Worm (Caenorhabditis elegans) whole organism, late embryonic: ENCODE results near the gene srg-54.

Source experiments
- ama-1 ChIP-seq: fragments of 150-350 bp; optimal IDR thresholded peaks from 2 replicates; lab custom pipeline; 2014
- ceh-45 ChIP-seq: fragments of 200-800 bp; sonication (Bioruptor generic); IDR thresholded peaks from 2 replicates; pipeline ENCODE4 v1.3.6; 2022; ENCODE audit warnings: missing genetic modification reagents, missing genetic modification characterization, missing compliant biosample characterization
- madf-2 ChIP-seq: sonication (generic microtip); optimal IDR thresholded peaks from 2 replicates; lab custom pipeline; 2017; ENCODE audit warnings: missing genetic modification characterization, missing compliant biosample characterization
- pax-1 ChIP-seq: fragments of 150-350 bp; optimal IDR thresholded peaks from 2 replicates; lab custom pipeline; 2014; ENCODE audit warnings: missing biosample characterization, missing genetic modification characterization
- pha-4 ChIP-seq: fragments of 150-350 bp; optimal IDR thresholded peaks from 2 replicates; lab custom pipeline; 2018; ENCODE audit warnings: missing biosample characterization, missing genetic modification reagents, missing genetic modification characterization
- pqm-1 ChIP-seq: sonication (generic microtip); optimal IDR thresholded peaks from 2 replicates; lab custom pipeline; 2016; ENCODE audit warnings: missing genetic modification characterization, missing compliant biosample characterization
- sox-4 ChIP-seq: sonication (generic microtip); optimal IDR thresholded peaks from 2 replicates; lab custom pipeline; 2017; ENCODE audit warnings: mild to moderate bottlenecking, missing genetic modification characterization, inconsistent platforms, missing compliant biosample characterization

ce11 chrV:14876257-14876656 is 47.7 kb downstream of the srg-54 start:
- TF ChIP-seq madf-2 (tag; lab: Kevin White, UChicago) (peak; percentile 30), pha-4 (no peak), ama-1 (lab: Kevin White, UChicago) (no peak), ceh-45 (GFP tag; lab: Robert Waterston, UW) (0 out of 2 replicates have a peak, but pooled peaks have one; percentile 22), pax-1 (no peak), sox-4 (tag; lab: Kevin White, UChicago) (no peak), pqm-1 (tag; lab: Kevin White, UChicago) (no peak)
